In genomic region chr3L:9687536-9687935, dm6 we compare ENCODE assay signal across 3 fruit fly cellular contexts.
TF ChIP-seq lines count a peak whose summit lies in the region.

No protein-coding gene starts in this region.

- no peak for TF ChIP-seq CTCF in whole organism, embryonic (GFP tag; optimal IDR thresholded peaks at IDR 0.05; lab: Kevin White, UChicago)

TF ChIP-seq in whole organism, adult, 20 proteins besides CTCF, POLR2A, EP300 and RAD21:
- TF ChIP-seq cnc (optimal IDR thresholded peaks at IDR 0.05; lab: Kevin White, UChicago) (no peak), ovo (GFP tag; optimal IDR thresholded peaks at IDR 0.05; lab: Kevin White, UChicago) (no peak), bab1 (GFP tag; optimal IDR thresholded peaks at IDR 0.05; lab: Kevin White, UChicago) (no peak), kay (GFP tag; lab: Kevin White, UChicago; ENCODE audit: borderline replicate concordance) (peak; percentile 86), cic (GFP tag; optimal IDR thresholded peaks at IDR 0.05; lab: Kevin White, UChicago) (peak; percentile 24), Crg-1 (GFP tag; optimal IDR thresholded peaks at IDR 0.05; lab: Kevin White, UChicago) (no peak), CG11617 (GFP tag; optimal IDR thresholded peaks at IDR 0.05; lab: Kevin White, UChicago) (no peak), CG14711 (tag; optimal IDR thresholded peaks at IDR 0.05; lab: Kevin White, UChicago) (no peak), Clk (GFP tag; optimal IDR thresholded peaks at IDR 0.05; lab: Kevin White, UChicago) (no peak)

TF ChIP-seq in whole organism, embryonic, 481 proteins besides CTCF, POLR2A, EP300 and RAD21:
- TF ChIP-seq ftz-f1 (GFP tag; optimal IDR thresholded peaks at IDR 0.05; lab: Kevin White, UChicago) (no peak), sug (tag; optimal IDR thresholded peaks at IDR 0.05; lab: Kevin White, UChicago) (peak; percentile 29), Xrp1 (GFP tag; IDR thresholded peaks at IDR 0.05; lab: Robert Waterston, UW) (no peak), CG34376 (GFP tag; optimal IDR thresholded peaks at IDR 0.05; lab: Kevin White, UChicago) (peak; percentile 4), CG13296 (GFP tag; optimal IDR thresholded peaks at IDR 0.05; lab: Kevin White, UChicago) (no peak), cas (GFP tag; IDR thresholded peaks at IDR 0.05; lab: Robert Waterston, UW) (no peak), crol (GFP tag; IDR thresholded peaks at IDR 0.05; lab: Robert Waterston, UW) (peak; percentile 42; the same call in 1 of the 2 replicates), wek (GFP tag; optimal IDR thresholded peaks at IDR 0.05; lab: Kevin White, UChicago) (no peak), Awh (GFP tag; IDR thresholded peaks at IDR 0.05; lab: Robert Waterston, UW) (no peak)

TF ChIP-seq in whole organism, prepupa, 60 proteins besides CTCF, POLR2A, EP300 and RAD21:
- TF ChIP-seq vri (GFP tag; optimal IDR thresholded peaks at IDR 0.05; lab: Kevin White, UChicago) (no peak), CG8119 (GFP tag; IDR thresholded peaks at IDR 0.05; lab: Robert Waterston, UW) (no peak), Hr4 (GFP tag; optimal IDR thresholded peaks at IDR 0.05; lab: Kevin White, UChicago) (no peak), svp (GFP tag; lab: Kevin White, UChicago) (peak; percentile 95)
